Fruit fly (Drosophila melanogaster): ENCODE measurements around the gene DNaseII.

DNA sequence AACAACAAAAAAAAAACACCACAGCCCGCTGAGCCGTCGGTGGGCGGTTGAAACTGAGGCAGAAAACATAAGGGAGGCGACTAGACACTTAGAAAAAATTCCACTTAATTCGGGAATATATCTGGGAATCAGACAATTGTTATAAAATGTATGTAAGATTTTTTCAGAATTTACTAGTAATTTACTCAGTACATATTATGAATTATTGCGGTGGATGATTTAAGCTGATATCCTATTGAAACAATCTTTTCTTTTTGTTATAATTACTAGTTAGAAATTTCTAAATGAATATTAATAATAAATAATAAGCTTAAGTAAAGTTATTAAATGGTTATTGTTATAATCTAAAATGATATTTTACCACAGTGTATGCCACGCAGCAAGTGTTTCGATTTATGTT is 8.1 kb downstream of the DNaseII start:
- TF ChIP-seq Myc (optimal IDR thresholded peaks at IDR 0.05) (no peak), Sin3A (optimal IDR thresholded peaks at IDR 0.05) (no peak), insv (optimal IDR thresholded peaks at IDR 0.05) (no peak), psq (optimal IDR thresholded peaks at IDR 0.05) (no peak)
